Worm (Caenorhabditis elegans): ENCODE data around the gene cal-5.

DNA sequence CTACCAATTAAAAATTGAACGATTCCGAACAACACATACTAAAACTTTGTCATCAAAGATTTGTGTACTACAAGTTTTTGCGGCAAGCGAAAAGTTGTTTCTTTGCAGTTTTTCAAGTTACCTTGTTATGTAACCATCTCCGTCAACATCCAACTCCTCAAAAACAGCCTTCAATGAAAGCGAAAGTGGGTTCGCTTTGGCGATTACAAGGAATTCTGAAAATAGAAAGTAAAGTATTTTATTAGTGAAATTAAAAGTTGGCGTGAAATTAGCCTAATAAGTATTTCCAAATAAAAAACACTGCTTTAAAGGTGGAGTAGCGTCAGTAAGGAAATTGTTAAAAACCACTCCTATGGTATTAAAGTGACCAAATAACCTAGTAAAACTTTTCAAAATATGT is 2.2 kb downstream of the cal-5 start:
- TF ChIP-seq klf-2 (GFP tag; conservative IDR thresholded peaks at IDR 0.05) (no peak), T22C8.4 (GFP tag; IDR thresholded peaks at IDR 0.05) (no peak)
